Worm (Caenorhabditis elegans) whole organism, early embryonic: ENCODE results near the gene mrps-16.

Experiments used
- B0310.2 ChIP-seq: sonication (generic microtip); optimal IDR thresholded peaks from 2 replicates; lab custom pipeline; 2016; ENCODE audit warnings: mild to moderate bottlenecking, missing genetic modification characterization, missing compliant biosample characterization
- F13C5.2 ChIP-seq: sonication (generic microtip); optimal IDR thresholded peaks from 2 replicates; lab custom pipeline; 2017; ENCODE audit warnings: mild to moderate bottlenecking, missing genetic modification characterization, inconsistent platforms, missing compliant biosample characterization
- ama-1 ChIP-seq: fragments of 150-350 bp; optimal IDR thresholded peaks from 2 replicates; lab custom pipeline; 2014
- hnd-1 ChIP-seq: sonication (generic microtip); optimal IDR thresholded peaks from 2 replicates; lab custom pipeline; 2016; ENCODE audit warnings: missing genetic modification characterization, missing compliant biosample characterization
- tra-4 ChIP-seq: sonication (generic microtip); optimal IDR thresholded peaks from 2 replicates; lab custom pipeline; 2017; ENCODE audit warnings: missing genetic modification characterization, missing compliant biosample characterization

DNA sequence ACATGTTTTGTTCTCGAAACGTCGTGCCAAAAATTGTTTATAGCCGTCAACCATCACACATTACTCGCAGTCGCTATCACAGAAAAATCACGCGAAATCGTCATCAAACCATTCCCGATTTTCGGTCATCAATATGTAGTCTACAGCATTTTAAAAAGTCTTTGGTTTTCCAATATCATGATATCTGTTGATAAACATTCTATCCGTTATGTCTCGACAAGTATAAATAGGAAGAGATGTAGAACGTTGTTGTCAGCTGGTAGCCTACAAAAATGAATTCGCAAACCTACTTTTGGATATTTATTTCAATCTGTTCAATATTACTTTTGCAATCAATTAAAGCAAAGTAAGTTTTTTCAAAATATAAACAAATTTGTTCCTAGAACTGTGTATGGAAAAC is 22.2 kb downstream of the mrps-16 start, which contains the start of gene F12A10.1:
- no peak for TF ChIP-seq F13C5.2
- no peak for TF ChIP-seq ama-1
- TF ChIP-seq tra-4 (tag; lab: Kevin White, UChicago), result no peak
- TF ChIP-seq hnd-1 (tag; lab: Kevin White, UChicago), result no peak
- no peak for TF ChIP-seq B0310.2 (tag; lab: Kevin White, UChicago)
